Worm (Caenorhabditis elegans): ENCODE data around the gene K02E10.7.

DNA sequence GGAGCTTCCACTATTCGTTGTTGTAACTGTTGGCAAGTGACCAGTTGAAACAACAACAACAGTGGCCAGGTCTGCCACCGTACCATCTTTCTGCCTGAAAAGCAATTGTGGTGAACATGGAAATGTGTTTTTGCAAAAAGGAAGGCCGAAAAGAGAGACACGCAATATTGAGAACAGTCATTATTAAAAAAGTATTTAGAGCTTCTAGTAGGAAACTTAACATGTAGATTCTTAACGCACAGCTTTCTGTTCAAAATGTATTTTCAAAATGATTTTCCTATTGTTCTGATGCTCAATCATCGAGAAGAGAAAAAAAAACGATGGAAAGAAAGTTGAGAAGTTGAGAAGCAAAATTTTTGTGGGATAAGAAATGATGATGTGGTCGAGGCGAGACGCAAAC lies 6.9 kb upstream of the K02E10.7 start, which contains the start of gene syg-1:
- no peak for TF ChIP-seq T22C8.4 (GFP tag; IDR thresholded peaks at IDR 0.05)
- no peak for TF ChIP-seq ztf-29 (GFP tag; IDR thresholded peaks at IDR 0.05)

All from whole organism, midembryonic.